Fruit fly (Drosophila melanogaster) whole organism, embryonic: ENCODE results near the gene CtsF.

ENCODE experiments used
- Abd-B ChIP-seq: fragments of 200-800 bp; sonication (Bioruptor generic); optimal IDR thresholded peaks from 2 replicates; lab custom pipeline; 2018; ENCODE audit warnings: missing biosample characterization, mild to moderate bottlenecking, missing genetic modification characterization, moderate library complexity
- Asciz ChIP-seq: fragments of 200-800 bp; sonication (Bioruptor generic); optimal IDR thresholded peaks from 2 replicates; lab custom pipeline; 2017; ENCODE audit warnings: missing biosample characterization, mild to moderate bottlenecking, missing genetic modification characterization, missing genetic modification reagents
- B-H1 ChIP-seq: fragments of 200-800 bp; sonication (Bioruptor generic); IDR thresholded peaks from 3 replicates; pipeline ENCODE4 v1.3.6; 2022; ENCODE audit warnings: missing biosample characterization, missing genetic modification characterization
- CG10267 ChIP-seq: fragments of 200-800 bp; sonication (Bioruptor generic); optimal IDR thresholded peaks from 2 replicates; lab custom pipeline; 2018; ENCODE audit warnings: missing biosample characterization, mild to moderate bottlenecking, missing genetic modification characterization, moderate library complexity
- CG12769 ChIP-seq: fragments of 200-800 bp; sonication (Bioruptor generic); optimal IDR thresholded peaks from 2 replicates; lab custom pipeline; 2019; ENCODE audit warnings: missing biosample characterization, mild to moderate bottlenecking, missing genetic modification characterization, moderate library complexity
- CG16815 ChIP-seq: fragments of 200-800 bp; sonication (Bioruptor generic); optimal IDR thresholded peaks from 3 replicates; lab custom pipeline; 2017; ENCODE audit warnings: missing biosample characterization, mild to moderate bottlenecking, missing genetic modification characterization
- CG17568 ChIP-seq: fragments of 200-800 bp; sonication (Bioruptor generic); optimal IDR thresholded peaks from 2 replicates; lab custom pipeline; 2018; ENCODE audit warnings: missing biosample characterization, mild to moderate bottlenecking, missing genetic modification characterization, moderate library complexity
- CG2202 ChIP-seq: fragments of 200-800 bp; sonication (Bioruptor generic); optimal IDR thresholded peaks from 2 replicates; lab custom pipeline; 2018; ENCODE audit warnings: missing biosample characterization, mild to moderate bottlenecking, missing genetic modification characterization
- CG34376 ChIP-seq: fragments of 200-800 bp; sonication (Bioruptor generic); optimal IDR thresholded peaks from 2 replicates; lab custom pipeline; 2018; ENCODE audit warnings: missing biosample characterization, mild to moderate bottlenecking, missing genetic modification characterization
- CG42726 ChIP-seq: fragments of 200-800 bp; sonication (Bioruptor generic); IDR thresholded peaks from 2 replicates; pipeline ENCODE4 v1.3.6; 2022; ENCODE audit warnings: missing biosample characterization, missing genetic modification characterization; ENCODE audit not compliant: partially characterized antibody
- CG4360 ChIP-seq: fragments of 200-800 bp; sonication (Bioruptor generic); IDR thresholded peaks from 2 replicates; pipeline ENCODE4 v1.3.6; 2022; ENCODE audit warnings: missing biosample characterization, missing genetic modification characterization
- CG4617 ChIP-seq: fragments of 200-800 bp; sonication (Bioruptor generic); optimal IDR thresholded peaks from 3 replicates; lab custom pipeline; 2016; ENCODE audit warnings: missing biosample characterization, missing genetic modification characterization, borderline replicate concordance
- CG5180 ChIP-seq: fragments of 200-800 bp; sonication (Bioruptor generic); optimal IDR thresholded peaks from 3 replicates; lab custom pipeline; 2017; ENCODE audit warnings: missing biosample characterization, missing genetic modification characterization, mild to moderate bottlenecking, moderate library complexity, missing genetic modification reagents
- CG6272 ChIP-seq: fragments of 200-800 bp; sonication (Bioruptor generic); IDR thresholded peaks from 2 replicates; pipeline ENCODE4 v1.3.6; 2022; ENCODE audit warnings: missing biosample characterization, missing genetic modification characterization
- CG6689 ChIP-seq: fragments of 200-800 bp; sonication (Bioruptor generic); IDR thresholded peaks from 2 replicates; pipeline ENCODE4 v1.3.6; 2022; ENCODE audit warnings: missing biosample characterization, missing genetic modification characterization
- CG6854 ChIP-seq: fragments of 200-800 bp; sonication (Bioruptor generic); optimal IDR thresholded peaks from 3 replicates; lab custom pipeline; 2017; ENCODE audit warnings: missing biosample characterization, mild to moderate bottlenecking, missing genetic modification characterization
- CG8359 ChIP-seq: fragments of 200-800 bp; sonication (Bioruptor generic); optimal IDR thresholded peaks from 2 replicates; lab custom pipeline; 2017; ENCODE audit warnings: missing biosample characterization, mild to moderate bottlenecking, missing genetic modification characterization, borderline replicate concordance
- CTCF ChIP-seq: fragments of 200-800 bp; sonication (Bioruptor generic); optimal IDR thresholded peaks from 2 replicates; lab custom pipeline; 2017; ENCODE audit warnings: missing biosample characterization, mild to moderate bottlenecking, missing genetic modification characterization, moderate library complexity
- Dad ChIP-seq: fragments of 200-800 bp; sonication (Bioruptor generic); optimal IDR thresholded peaks from 3 replicates; lab custom pipeline; 2016; ENCODE audit warnings: missing biosample characterization, missing genetic modification characterization
- Fer1 ChIP-seq: fragments of 200-800 bp; sonication (Bioruptor generic); optimal IDR thresholded peaks from 2 replicates; lab custom pipeline; 2017; ENCODE audit warnings: missing biosample characterization, mild to moderate bottlenecking, missing genetic modification characterization
- HmgZ ChIP-seq: fragments of 200-800 bp; sonication (Bioruptor generic); optimal IDR thresholded peaks from 2 replicates; lab custom pipeline; 2018; ENCODE audit warnings: missing biosample characterization, mild to moderate bottlenecking, missing genetic modification characterization
- MBD-R2 ChIP-seq: fragments of 200-800 bp; sonication (Bioruptor generic); IDR thresholded peaks from 2 replicates; pipeline ENCODE4 v1.3.6; 2022; ENCODE audit warnings: missing biosample characterization, missing genetic modification characterization
- Mes4 ChIP-seq: fragments of 200-800 bp; sonication (Bioruptor generic); optimal IDR thresholded peaks from 2 replicates; lab custom pipeline; 2016; ENCODE audit warnings: missing biosample characterization, missing genetic modification characterization
- Myb ChIP-seq: fragments of 200-800 bp; sonication (Bioruptor generic); optimal IDR thresholded peaks from 2 replicates; lab custom pipeline; 2016; ENCODE audit warnings: missing biosample characterization, missing genetic modification characterization
- NfI ChIP-seq: fragments of 200-800 bp; sonication (Bioruptor generic); optimal IDR thresholded peaks from 3 replicates; lab custom pipeline; 2018; ENCODE audit warnings: missing biosample characterization, mild to moderate bottlenecking, missing genetic modification characterization, moderate library complexity
- Pdp1 ChIP-seq, 2 experiments: fragments of 200-800 bp; sonication (Bioruptor generic); optimal IDR thresholded peaks; 3 replicates each; lab custom pipeline; 2016; ENCODE audit warnings: missing biosample characterization in 2 of 2, missing genetic modification characterization in 2 of 2, mild to moderate bottlenecking in 1 of 2, moderate library complexity in 1 of 2
- Xbp1 ChIP-seq: fragments of 200-800 bp; sonication (Bioruptor generic); optimal IDR thresholded peaks from 3 replicates; lab custom pipeline; 2016; ENCODE audit warnings: missing biosample characterization, mild to moderate bottlenecking, missing genetic modification characterization
- ac ChIP-seq: fragments of 200-800 bp; sonication (Bioruptor generic); optimal IDR thresholded peaks from 3 replicates; lab custom pipeline; 2017; ENCODE audit warnings: missing biosample characterization, mild to moderate bottlenecking, missing genetic modification characterization
- chm ChIP-seq: fragments of 200-800 bp; sonication (Bioruptor generic); IDR thresholded peaks from 2 replicates; pipeline ENCODE4 v1.3.6; 2022; ENCODE audit warnings: missing biosample characterization, missing genetic modification characterization
- crp ChIP-seq, 2 experiments: fragments of 200-800 bp; sonication (Bioruptor generic); optimal IDR thresholded peaks; 2 replicates in 1 of 2; 3 replicates in 1 of 2; lab custom pipeline; 2017; ENCODE audit warnings: missing biosample characterization in 2 of 2, missing genetic modification characterization in 2 of 2, mild to moderate bottlenecking in 1 of 2, moderate library complexity in 1 of 2
- dysf ChIP-seq: fragments of 200-800 bp; sonication (Bioruptor generic); IDR thresholded peaks from 3 replicates; pipeline ENCODE4 v1.3.6; 2022; ENCODE audit warnings: missing biosample characterization, missing genetic modification characterization
- eve ChIP-seq, 2 experiments: fragments of >200 bp; optimal IDR thresholded peaks; 2 replicates each; lab custom pipeline; 2017; ENCODE audit warnings: missing biosample characterization in 2 of 2, missing genetic modification characterization in 2 of 2
- gem ChIP-seq: fragments of 200-800 bp; sonication (Bioruptor generic); optimal IDR thresholded peaks from 2 replicates; lab custom pipeline; 2019; ENCODE audit warnings: missing biosample characterization, mild to moderate bottlenecking, missing genetic modification characterization, moderate library complexity
- hb ChIP-seq: fragments of 200-800 bp; sonication (Bioruptor generic); IDR thresholded peaks from 3 replicates; pipeline ENCODE4 v1.3.6; 2022; ENCODE audit warnings: missing biosample characterization, missing genetic modification characterization; ENCODE audit not compliant: partially characterized antibody
- inv ChIP-seq: fragments of 200-800 bp; sonication (Bioruptor generic); IDR thresholded peaks from 2 replicates; pipeline ENCODE4 v1.3.6; 2022; ENCODE audit warnings: missing biosample characterization, missing genetic modification characterization; ENCODE audit not compliant: partially characterized antibody
- kah ChIP-seq: fragments of 200-800 bp; sonication (Bioruptor generic); optimal IDR thresholded peaks from 2 replicates; lab custom pipeline; 2018; ENCODE audit warnings: missing biosample characterization, mild to moderate bottlenecking, missing genetic modification characterization
- lmd ChIP-seq: fragments of 200-800 bp; sonication (Bioruptor generic); IDR thresholded peaks from 2 replicates; pipeline ENCODE4 v1.3.6; 2022; ENCODE audit warnings: missing biosample characterization, missing genetic modification characterization
- lov ChIP-seq, 2 experiments: fragments of 200-800 bp in 1 of 2; fragments of >200 bp in 1 of 2; sonication (Bioruptor generic) in 1 of 2; IDR thresholded peaks in 1 of 2; optimal IDR thresholded peaks in 1 of 2; 2 replicates in 1 of 2; 3 replicates in 1 of 2; pipeline versions ENCODE4 v1.3.6 to Lab custom; 2017 to 2022; ENCODE audit warnings: missing biosample characterization in 1 of 2, missing genetic modification characterization in 1 of 2
- maf-S ChIP-seq: fragments of 200-800 bp; sonication (Bioruptor generic); optimal IDR thresholded peaks from 2 replicates; lab custom pipeline; 2016; ENCODE audit warnings: missing biosample characterization, missing genetic modification characterization
- rib ChIP-seq: fragments of 200-800 bp; sonication (Bioruptor generic); IDR thresholded peaks from 2 replicates; pipeline ENCODE4 v1.3.6; 2022; ENCODE audit warnings: missing biosample characterization, missing genetic modification characterization
- sima ChIP-seq: fragments of 200-800 bp; sonication (Bioruptor generic); optimal IDR thresholded peaks from 2 replicates; lab custom pipeline; 2016; ENCODE audit warnings: missing biosample characterization, missing genetic modification characterization
- stwl ChIP-seq: fragments of 200-800 bp; sonication (Bioruptor generic); optimal IDR thresholded peaks from 3 replicates; lab custom pipeline; 2018; ENCODE audit warnings: missing biosample characterization, mild to moderate bottlenecking, missing genetic modification characterization, moderate library complexity
- sug ChIP-seq: fragments of 200-800 bp; optimal IDR thresholded peaks from 2 replicates; lab custom pipeline; 2019; ENCODE audit warnings: missing biosample characterization, mild to moderate bottlenecking, missing genetic modification characterization, moderate library complexity
- tna ChIP-seq: fragments of 200-800 bp; sonication (Bioruptor generic); IDR thresholded peaks from 2 replicates; pipeline ENCODE4 v1.3.6; 2022; ENCODE audit warnings: missing biosample characterization, missing genetic modification characterization; ENCODE audit not compliant: partially characterized antibody
- trh ChIP-seq: fragments of 200-800 bp; sonication (Bioruptor generic); optimal IDR thresholded peaks from 2 replicates; lab custom pipeline; 2016; ENCODE audit warnings: missing biosample characterization, missing genetic modification characterization
- ttk ChIP-seq: fragments of 200-800 bp; sonication (Bioruptor generic); IDR thresholded peaks from 2 replicates; pipeline ENCODE4 v2.1.2; 2022; ENCODE audit warnings: missing biosample characterization, missing genetic modification characterization
- unc-4 ChIP-seq: fragments of 200-800 bp; sonication (Bioruptor generic); IDR thresholded peaks from 2 replicates; pipeline ENCODE4 v1.3.6; 2022; ENCODE audit warnings: missing biosample characterization, missing genetic modification characterization; ENCODE audit not compliant: partially characterized antibody
- usp ChIP-seq: fragments of >200 bp; optimal IDR thresholded peaks from 2 replicates; lab custom pipeline; 2017; ENCODE audit warnings: missing biosample characterization, missing genetic modification characterization

CtsF gene

dm6 chr3R:5256462-5257146, 5.1 kb upstream of the CtsF start, which contains the start of the genes Enoph and Hph (continued):
- TF ChIP-seq stwl (tag; lab: Kevin White, UChicago) (peak; percentile 45), eve (GFP tag; optimal IDR thresholded peaks at IDR 0.05; lab: Kevin White, UChicago) (no peak), chm (GFP tag; lab: Robert Waterston, UW) (0 out of 2 replicates have a peak, but pooled peaks have one; percentile 30), ac (GFP tag; lab: Kevin White, UChicago) (no peak), CG6689 (GFP tag; lab: Robert Waterston, UW) (peak; percentile 50; the same call in 1 of the 2 replicates), gem (tag; lab: Kevin White, UChicago) (peak; percentile 76), CG5180 (GFP tag; lab: Kevin White, UChicago) (peak; percentile 30), crp (GFP tag; optimal IDR thresholded peaks at IDR 0.05; lab: Kevin White, UChicago) (peak in 1 of 2 experiments; percentile 55), CG16815 (GFP tag; lab: Kevin White, UChicago) (peak; percentile 22), B-H1 (GFP tag; lab: Robert Waterston, UW) (no peak), hb (peak; percentile 81), ttk (GFP tag; lab: Robert Waterston, UW) (no peak; the same call in 1 of the 2 replicates), CG34376 (GFP tag; lab: Kevin White, UChicago) (no peak), dysf (GFP tag; lab: Robert Waterston, UW) (peak; percentile 73), Fer1 (GFP tag; lab: Kevin White, UChicago) (peak; percentile 65), Dad (peak; percentile 31), CG2202 (tag; lab: Kevin White, UChicago) (no peak), CG6272 (GFP tag; lab: Robert Waterston, UW) (0 out of 2 replicates have a peak, but pooled peaks have one; percentile 39), Mes4 (peak; percentile 15), Abd-B (GFP tag; lab: Kevin White, UChicago) (peak; percentile 79), lmd (GFP tag; lab: Robert Waterston, UW) (peak; percentile 67), maf-S (peak; percentile 30), CG12769 (tag; lab: Kevin White, UChicago) (peak; percentile 11), lov (optimal IDR thresholded peaks at IDR 0.05; lab: Kevin White, UChicago) (no peak), lov (GFP tag; IDR thresholded peaks at IDR 0.05; lab: Robert Waterston, UW) (no peak), sug (tag; lab: Kevin White, UChicago) (peak; percentile 65), tna (GFP tag; lab: Robert Waterston, UW) (peak; percentile 69; the same call in 1 of the 2 replicates), trh (peak; percentile 33), CG42726 (GFP tag; lab: Robert Waterston, UW) (0 out of 2 replicates have a peak, but pooled peaks have one; percentile 41), sima (GFP tag; lab: Kevin White, UChicago) (no peak), CTCF (peak; percentile 6), CG6854 (GFP tag; lab: Kevin White, UChicago) (peak; percentile 15), Xbp1 (peak; percentile 69), CG4617 (peak; percentile 81), Myb (GFP tag; lab: Kevin White, UChicago) (peak; percentile 96), HmgZ (tag; lab: Kevin White, UChicago) (peak; percentile 49), Pdp1 (GFP tag; optimal IDR thresholded peaks at IDR 0.05; lab: Kevin White, UChicago) (peak; percentile 24 to 63), usp (no peak), rib (GFP tag; lab: Robert Waterston, UW) (peak; percentile 47; the same call in 1 of the 2 replicates), CG10267 (tag; lab: Kevin White, UChicago) (peak; percentile 90), MBD-R2 (GFP tag; lab: Robert Waterston, UW) (peak; percentile 28; the same call in 1 of the 2 replicates), CG17568 (GFP tag; lab: Kevin White, UChicago) (no peak), CG4360 (GFP tag; lab: Robert Waterston, UW) (no peak), unc-4 (GFP tag; lab: Robert Waterston, UW) (peak; percentile 71; the same call in 1 of the 2 replicates), inv (peak; percentile 78), NfI (peak; percentile 40), Asciz (no peak), kah (GFP tag; lab: Kevin White, UChicago) (no peak), CG8359 (peak; percentile 13)
